Fruit fly (Drosophila melanogaster): ENCODE data around the gene CG34328.
A peak's percentile ranks its signal among the peaks of the same experiment; 100 is the strongest.

The CG34328 gene

DNA sequence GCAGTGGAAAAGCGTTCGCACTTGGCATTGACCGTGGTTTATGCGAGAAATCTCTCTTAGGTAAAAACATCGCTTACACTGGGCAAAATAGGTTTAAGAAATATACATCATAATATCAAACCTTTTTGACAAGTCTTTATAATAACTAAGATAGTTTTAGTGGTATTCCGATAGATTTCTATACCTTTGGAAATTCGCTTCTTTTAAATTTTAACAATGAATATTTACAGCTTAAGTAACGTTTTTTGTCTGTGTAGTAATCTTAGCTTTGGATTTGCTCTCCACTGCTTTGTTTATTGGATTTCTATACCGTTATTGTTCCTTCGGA is 7.5 kb upstream of the CG34328 start (continued):
- TF ChIP-seq dysf (GFP tag; IDR thresholded peaks at IDR 0.05): peak; percentile 6; the same call in 1 of the 3 replicates
- no peak for TF ChIP-seq CG6791 (GFP tag; IDR thresholded peaks at IDR 0.05; ENCODE audit: partially characterized antibody)
- TF ChIP-seq B-H1 (GFP tag; IDR thresholded peaks at IDR 0.05): no peak
- no peak for TF ChIP-seq HLH3B (GFP tag; IDR thresholded peaks at IDR 0.05)
- TF ChIP-seq phol (tag; optimal IDR thresholded peaks at IDR 0.05): no peak
- TF ChIP-seq lilli (GFP tag; optimal IDR thresholded peaks at IDR 0.05): peak; percentile 13
- no peak for TF ChIP-seq CG2875 (GFP tag; optimal IDR thresholded peaks at IDR 0.05)
- TF ChIP-seq disco-r (GFP tag; optimal IDR thresholded peaks at IDR 0.05): no peak
- no peak for TF ChIP-seq aop (GFP tag; IDR thresholded peaks at IDR 0.05)
- TF ChIP-seq CG14050 (GFP tag; IDR thresholded peaks at IDR 0.05): no peak
- no peak for TF ChIP-seq vnd (GFP tag; IDR thresholded peaks at IDR 0.05; ENCODE audit: partially characterized antibody)
- no peak for TF ChIP-seq sug (tag; optimal IDR thresholded peaks at IDR 0.05)
- no peak for TF ChIP-seq CG31388 (GFP tag; optimal IDR thresholded peaks at IDR 0.05)
- no peak for TF ChIP-seq onecut (GFP tag; IDR thresholded peaks at IDR 0.05)
- no peak for TF ChIP-seq CG10654 (GFP tag; optimal IDR thresholded peaks at IDR 0.05)
- no peak for TF ChIP-seq ro (GFP tag; IDR thresholded peaks at IDR 0.05)
- no peak for TF ChIP-seq Opbp (GFP tag; IDR thresholded peaks at IDR 0.05; ENCODE audit: partially characterized antibody)
- no peak for TF ChIP-seq CG15011 (GFP tag; optimal IDR thresholded peaks at IDR 0.05)
- no peak for TF ChIP-seq Dip3 (GFP tag; optimal IDR thresholded peaks at IDR 0.05)
- no peak for TF ChIP-seq unc-4 (GFP tag; IDR thresholded peaks at IDR 0.05; ENCODE audit: partially characterized antibody)
- TF ChIP-seq CG2202 (tag; optimal IDR thresholded peaks at IDR 0.05): no peak
- no peak for TF ChIP-seq CG31441 (GFP tag; IDR thresholded peaks at IDR 0.05)
- TF ChIP-seq CG11723 (GFP tag; optimal IDR thresholded peaks at IDR 0.05): no peak
- no peak for TF ChIP-seq CG8944 (GFP tag; optimal IDR thresholded peaks at IDR 0.05)
- TF ChIP-seq CG2120 (GFP tag; optimal IDR thresholded peaks at IDR 0.05): peak; percentile 63
- no peak for TF ChIP-seq Ssrp (tag; optimal IDR thresholded peaks at IDR 0.05)
- TF ChIP-seq CG43689 (GFP tag; IDR thresholded peaks at IDR 0.05): no peak
- TF ChIP-seq ems (GFP tag; optimal IDR thresholded peaks at IDR 0.05): no peak
- TF ChIP-seq Ravus (GFP tag; IDR thresholded peaks at IDR 0.05): no peak
- TF ChIP-seq Jarid2 (GFP tag; optimal IDR thresholded peaks at IDR 0.05): no peak
- TF ChIP-seq so (GFP tag; IDR thresholded peaks at IDR 0.05): no peak
- no peak for TF ChIP-seq NK7.1 (GFP tag; optimal IDR thresholded peaks at IDR 0.05)
- no peak for TF ChIP-seq scrt (GFP tag; optimal IDR thresholded peaks at IDR 0.05)
- no peak for TF ChIP-seq Lhr (GFP tag; optimal IDR thresholded peaks at IDR 0.05)
- TF ChIP-seq gsb (GFP tag; IDR thresholded peaks at IDR 0.05): no peak
- TF ChIP-seq bsh (GFP tag; optimal IDR thresholded peaks at IDR 0.05): peak in 1 of 2 experiments; percentile 20
- no peak for TF ChIP-seq Hmx (GFP tag; optimal IDR thresholded peaks at IDR 0.05)
- TF ChIP-seq CG9797 (GFP tag; optimal IDR thresholded peaks at IDR 0.05): no peak
- TF ChIP-seq pho (GFP tag; optimal IDR thresholded peaks at IDR 0.05): peak; percentile 31
- no peak for TF ChIP-seq Antp (GFP tag; optimal IDR thresholded peaks at IDR 0.05)
- no peak for TF ChIP-seq ATbp (GFP tag; optimal IDR thresholded peaks at IDR 0.05)
- TF ChIP-seq bcd (GFP tag; optimal IDR thresholded peaks at IDR 0.05): peak; percentile 2
- TF ChIP-seq D (optimal IDR thresholded peaks at IDR 0.05): no peak
- TF ChIP-seq D (GFP tag; optimal IDR thresholded peaks at IDR 0.05): no peak
- TF ChIP-seq CG5245 (GFP tag; optimal IDR thresholded peaks at IDR 0.05): no peak
- TF ChIP-seq sima (GFP tag; optimal IDR thresholded peaks at IDR 0.05): no peak
- no peak for TF ChIP-seq chif (GFP tag; optimal IDR thresholded peaks at IDR 0.05)
- no peak for TF ChIP-seq CG8765 (GFP tag; IDR thresholded peaks at IDR 0.05)
- TF ChIP-seq CG7357 (GFP tag; IDR thresholded peaks at IDR 0.05): no peak
- no peak for TF ChIP-seq CG11085 (GFP tag; IDR thresholded peaks at IDR 0.05)
- no peak for TF ChIP-seq al (GFP tag; IDR thresholded peaks at IDR 0.05)
- TF ChIP-seq MESR4 (GFP tag; optimal IDR thresholded peaks at IDR 0.05): no peak
- peak; percentile 10 for TF ChIP-seq CG30403 (GFP tag; optimal IDR thresholded peaks at IDR 0.05)

Measured in whole organism, embryonic.